Fruit fly (Drosophila melanogaster) whole organism, embryonic: ENCODE measurements around the gene CG12057.
A peak's percentile ranks its signal among the peaks of the same experiment; 100 is the strongest.

Experiments
- Ada2b ChIP-seq: fragments of 200-800 bp; sonication (Bioruptor generic); IDR thresholded peaks from 2 replicates; pipeline ENCODE4 v1.3.6; 2022; ENCODE audit warnings: missing biosample characterization, missing genetic modification characterization
- Aef1 ChIP-seq: fragments of 200-800 bp; sonication (Bioruptor generic); IDR thresholded peaks from 3 replicates; pipeline ENCODE4 v1.3.6; 2022; ENCODE audit warnings: missing biosample characterization, missing genetic modification characterization
- Blimp-1 ChIP-seq: fragments of 200-800 bp; sonication (Bioruptor generic); optimal IDR thresholded peaks from 3 replicates; lab custom pipeline; 2018; ENCODE audit warnings: missing biosample characterization, missing genetic modification characterization, mild to moderate bottlenecking, moderate library complexity, missing genetic modification reagents
- CG10979 ChIP-seq: fragments of 200-800 bp; sonication (Bioruptor generic); optimal IDR thresholded peaks from 2 replicates; lab custom pipeline; 2018; ENCODE audit warnings: missing biosample characterization, mild to moderate bottlenecking, missing genetic modification characterization, moderate library complexity
- CG1233 ChIP-seq: fragments of 200-800 bp; sonication (Bioruptor generic); optimal IDR thresholded peaks from 4 replicates; lab custom pipeline; 2018; ENCODE audit warnings: missing biosample characterization, mild to moderate bottlenecking, missing genetic modification characterization
- CG12391 ChIP-seq: fragments of 200-800 bp; sonication (Bioruptor generic); optimal IDR thresholded peaks from 3 replicates; lab custom pipeline; 2018; ENCODE audit warnings: missing biosample characterization, mild to moderate bottlenecking, missing genetic modification characterization, moderate library complexity
- CG12744 ChIP-seq: fragments of 200-800 bp; sonication (Bioruptor generic); optimal IDR thresholded peaks from 2 replicates; lab custom pipeline; 2016; ENCODE audit warnings: missing biosample characterization, missing genetic modification characterization
- CG13287 ChIP-seq: fragments of 200-800 bp; sonication (Bioruptor generic); IDR thresholded peaks from 2 replicates; pipeline ENCODE4 v1.3.6; 2022; ENCODE audit warnings: missing biosample characterization, missing genetic modification characterization; ENCODE audit not compliant: partially characterized antibody
- CG14667 ChIP-seq: fragments of 200-800 bp; sonication (Bioruptor generic); IDR thresholded peaks from 2 replicates; pipeline ENCODE4 v1.3.6; 2022; ENCODE audit warnings: missing biosample characterization, missing genetic modification characterization
- CG15514 ChIP-seq: fragments of 200-800 bp; sonication (Bioruptor generic); optimal IDR thresholded peaks from 3 replicates; lab custom pipeline; 2017; ENCODE audit warnings: missing biosample characterization, missing genetic modification characterization, mild to moderate bottlenecking, moderate library complexity, missing genetic modification reagents
- CG17359 ChIP-seq: fragments of 200-800 bp; sonication (Bioruptor generic); optimal IDR thresholded peaks from 3 replicates; lab custom pipeline; 2018; ENCODE audit warnings: missing biosample characterization, mild to moderate bottlenecking, missing genetic modification characterization, moderate library complexity
- CG17361 ChIP-seq: fragments of 200-800 bp; sonication (Bioruptor generic); IDR thresholded peaks from 3 replicates; pipeline ENCODE4 v1.3.6; 2022; ENCODE audit warnings: missing biosample characterization, missing genetic modification characterization
- CG2712 ChIP-seq: fragments of 200-800 bp; optimal IDR thresholded peaks from 3 replicates; lab custom pipeline; 2019; ENCODE audit warnings: missing biosample characterization, mild to moderate bottlenecking, missing genetic modification characterization, moderate library complexity
- CG30403 ChIP-seq: fragments of 200-800 bp; sonication (Bioruptor generic); optimal IDR thresholded peaks from 3 replicates; lab custom pipeline; 2016; ENCODE audit warnings: missing biosample characterization, missing genetic modification characterization
- CG34422 ChIP-seq: fragments of 200-800 bp; sonication (Bioruptor generic); IDR thresholded peaks from 3 replicates; pipeline ENCODE4 v1.3.6; 2022; ENCODE audit warnings: missing biosample characterization, missing genetic modification characterization
- CG3847 ChIP-seq: fragments of 200-800 bp; sonication (Bioruptor generic); IDR thresholded peaks from 2 replicates; pipeline ENCODE4 v1.3.6; 2022; ENCODE audit warnings: missing biosample characterization, missing genetic modification characterization
- CG42726 ChIP-seq: fragments of 200-800 bp; sonication (Bioruptor generic); IDR thresholded peaks from 2 replicates; pipeline ENCODE4 v1.3.6; 2022; ENCODE audit warnings: missing biosample characterization, missing genetic modification characterization; ENCODE audit not compliant: partially characterized antibody
- CG4404 ChIP-seq: fragments of 200-800 bp; sonication (Bioruptor generic); IDR thresholded peaks from 2 replicates; pipeline ENCODE4 v1.3.6; 2022; ENCODE audit warnings: missing biosample characterization, missing genetic modification characterization
- CG4617 ChIP-seq: fragments of 200-800 bp; sonication (Bioruptor generic); optimal IDR thresholded peaks from 3 replicates; lab custom pipeline; 2016; ENCODE audit warnings: missing biosample characterization, missing genetic modification characterization, borderline replicate concordance
- CG6689 ChIP-seq: fragments of 200-800 bp; sonication (Bioruptor generic); IDR thresholded peaks from 2 replicates; pipeline ENCODE4 v1.3.6; 2022; ENCODE audit warnings: missing biosample characterization, missing genetic modification characterization
- Drgx ChIP-seq: fragments of 200-800 bp; sonication (Bioruptor generic); IDR thresholded peaks from 2 replicates; pipeline ENCODE4 v1.3.6; 2022; ENCODE audit warnings: missing biosample characterization, missing genetic modification characterization
- Ets65A ChIP-seq: fragments of 200-800 bp; sonication (Bioruptor generic); peaks from one replicate; lab custom pipeline; 2016; ENCODE audit warnings: missing biosample characterization, missing genetic modification characterization
- Fer2 ChIP-seq: fragments of 200-800 bp; sonication (Bioruptor generic); optimal IDR thresholded peaks from 2 replicates; lab custom pipeline; 2018; ENCODE audit warnings: missing biosample characterization, mild to moderate bottlenecking, missing genetic modification characterization, moderate library complexity
- GATAe ChIP-seq: fragments of 200-800 bp; sonication (Bioruptor generic); conservative IDR thresholded peaks from 2 replicates; pipeline ENCODE4 v1.3.6; 2022; ENCODE audit warnings: missing biosample characterization, missing genetic modification characterization
- Gug ChIP-seq: fragments of 200-800 bp; sonication (Bioruptor generic); IDR thresholded peaks from 4 replicates; pipeline ENCODE4 v1.3.6; 2022; ENCODE audit warnings: missing biosample characterization, missing genetic modification characterization
- HLH54F ChIP-seq: fragments of 200-800 bp; sonication (Bioruptor generic); optimal IDR thresholded peaks from 3 replicates; lab custom pipeline; 2016; ENCODE audit warnings: missing biosample characterization, missing genetic modification characterization
- Mrtf ChIP-seq: fragments of 200-800 bp; sonication (Bioruptor generic); IDR thresholded peaks from 3 replicates; pipeline ENCODE4 v1.3.6; 2022; ENCODE audit warnings: missing biosample characterization, missing genetic modification characterization
- Ptx1 ChIP-seq: fragments of 200-800 bp; sonication (Bioruptor generic); IDR thresholded peaks from 2 replicates; pipeline ENCODE4 v1.3.6; 2022; ENCODE audit warnings: missing biosample characterization, missing genetic modification characterization
- Sox102F ChIP-seq: fragments of 200-800 bp; sonication (Bioruptor generic); optimal IDR thresholded peaks from 2 replicates; lab custom pipeline; 2018; ENCODE audit warnings: missing biosample characterization, mild to moderate bottlenecking, missing genetic modification characterization, moderate library complexity
- Xrp1 ChIP-seq: fragments of 200-800 bp; sonication (Bioruptor generic); IDR thresholded peaks from 2 replicates; pipeline ENCODE4 v1.3.6; 2022; ENCODE audit warnings: missing biosample characterization, missing genetic modification characterization
- chm ChIP-seq: fragments of 200-800 bp; sonication (Bioruptor generic); IDR thresholded peaks from 2 replicates; pipeline ENCODE4 v1.3.6; 2022; ENCODE audit warnings: missing biosample characterization, missing genetic modification characterization
- chn ChIP-seq: fragments of 200-800 bp; sonication (Bioruptor generic); optimal IDR thresholded peaks from 2 replicates; lab custom pipeline; 2016; ENCODE audit warnings: missing biosample characterization, missing genetic modification characterization
- dmrt99B ChIP-seq: fragments of 200-800 bp; sonication (Bioruptor generic); optimal IDR thresholded peaks from 2 replicates; lab custom pipeline; 2018; ENCODE audit warnings: missing biosample characterization, mild to moderate bottlenecking, missing genetic modification characterization, moderate library complexity
- gem ChIP-seq: fragments of 200-800 bp; sonication (Bioruptor generic); optimal IDR thresholded peaks from 2 replicates; lab custom pipeline; 2019; ENCODE audit warnings: missing biosample characterization, mild to moderate bottlenecking, missing genetic modification characterization, moderate library complexity
- grau ChIP-seq: fragments of 200-800 bp; optimal IDR thresholded peaks from 3 replicates; lab custom pipeline; 2019; ENCODE audit warnings: missing biosample characterization, mild to moderate bottlenecking, missing genetic modification characterization, moderate library complexity
- ken ChIP-seq: fragments of 200-800 bp; sonication (Bioruptor generic); IDR thresholded peaks from 3 replicates; pipeline ENCODE4 v1.3.6; 2022; ENCODE audit warnings: missing biosample characterization, missing genetic modification characterization
- kni ChIP-seq: fragments of 200-800 bp; sonication (Bioruptor generic); optimal IDR thresholded peaks from 3 replicates; lab custom pipeline; 2017; ENCODE audit warnings: mild to moderate bottlenecking, missing biosample characterization, missing genetic modification reagents, missing genetic modification characterization
- lilli ChIP-seq: fragments of 200-800 bp; sonication (Bioruptor generic); optimal IDR thresholded peaks from 3 replicates; lab custom pipeline; 2016; ENCODE audit warnings: missing biosample characterization, missing genetic modification characterization
- mirr ChIP-seq: fragments of 200-800 bp; sonication (Bioruptor generic); optimal IDR thresholded peaks from 3 replicates; lab custom pipeline; 2018; ENCODE audit warnings: missing biosample characterization, mild to moderate bottlenecking, missing genetic modification characterization
- nmo ChIP-seq: fragments of 200-800 bp; sonication (Bioruptor generic); optimal IDR thresholded peaks from 2 replicates; lab custom pipeline; 2018; ENCODE audit warnings: missing biosample characterization, mild to moderate bottlenecking, missing genetic modification characterization, moderate library complexity
- org-1 ChIP-seq: fragments of 200-800 bp; sonication (Bioruptor generic); optimal IDR thresholded peaks from 2 replicates; lab custom pipeline; 2017; ENCODE audit warnings: missing biosample characterization, missing genetic modification characterization
- otp ChIP-seq: fragments of 200-800 bp; sonication (Bioruptor generic); IDR thresholded peaks from 3 replicates; pipeline ENCODE4, ENCODE4 v1.3.6; 2022; ENCODE audit warnings: missing biosample characterization, missing genetic modification characterization
- pan ChIP-seq, 4 experiments: fragments of >200 bp in 3 of 4; fragments of 200-800 bp in 1 of 4; sonication (Bioruptor generic) in 1 of 4; optimal IDR thresholded peaks in 3 of 4; IDR thresholded peaks in 1 of 4; 2 replicates each; pipeline versions ENCODE4 v1.3.6 to Lab custom; 2017 to 2022; ENCODE audit warnings: missing biosample characterization in 2 of 4, missing genetic modification characterization in 2 of 4, mixed read lengths in 1 of 4
- phol ChIP-seq: fragments of 200-800 bp; sonication (Bioruptor generic); optimal IDR thresholded peaks from 3 replicates; lab custom pipeline; 2018; ENCODE audit warnings: missing biosample characterization, mild to moderate bottlenecking, missing genetic modification characterization, moderate library complexity
- row ChIP-seq: fragments of 200-800 bp; sonication (Bioruptor generic); IDR thresholded peaks from 3 replicates; pipeline ENCODE4 v1.3.6; 2022; ENCODE audit warnings: missing biosample characterization, missing genetic modification characterization
- sisA ChIP-seq: fragments of 200-800 bp; sonication (Bioruptor generic); IDR thresholded peaks from 2 replicates; pipeline ENCODE4 v1.3.6; 2022; ENCODE audit warnings: missing biosample characterization, missing genetic modification characterization
- twi ChIP-seq: fragments of 200-800 bp; optimal IDR thresholded peaks from 2 replicates; lab custom pipeline; 2019; ENCODE audit warnings: missing biosample characterization, mild to moderate bottlenecking, missing genetic modification characterization, moderate library complexity
- wor ChIP-seq: fragments of 200-800 bp; sonication (Bioruptor generic); IDR thresholded peaks from 2 replicates; pipeline ENCODE4 v1.3.6; 2022; ENCODE audit warnings: missing biosample characterization, missing genetic modification characterization
- yki ChIP-seq: fragments of >200 bp; optimal IDR thresholded peaks from 3 replicates; lab custom pipeline; 2018

Gene CG12057

DNA sequence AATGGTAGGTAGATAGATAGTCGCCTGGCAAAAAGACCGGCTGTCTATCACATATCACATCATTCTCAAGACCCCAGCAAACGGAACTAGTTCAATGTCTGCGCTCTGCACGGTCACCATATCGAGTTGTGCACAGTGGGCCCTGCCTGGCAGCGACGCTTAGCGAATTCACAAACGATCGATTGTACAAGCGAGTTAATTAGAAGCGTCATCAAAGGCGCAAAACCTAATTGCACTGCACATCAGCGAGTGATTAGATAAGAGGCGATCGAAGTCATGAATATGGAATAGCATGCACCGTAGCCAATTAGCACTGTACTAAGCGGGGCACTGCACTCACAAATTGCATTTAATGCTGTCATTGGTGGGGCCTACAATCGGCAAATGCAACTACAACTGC, 29.0 kb downstream of the CG12057 start (continued):
- TF ChIP-seq Fer2 (tag; lab: Kevin White, UChicago) (no peak), CG17359 (tag; lab: Kevin White, UChicago) (peak; percentile 31), CG30403 (GFP tag; lab: Kevin White, UChicago) (no peak), ken (GFP tag; lab: Robert Waterston, UW) (0 out of 3 replicates have a peak, but pooled peaks have one; percentile 16), Xrp1 (GFP tag; lab: Robert Waterston, UW) (peak; percentile 53; the same call in 1 of the 2 replicates), wor (GFP tag; lab: Robert Waterston, UW) (0 out of 2 replicates have a peak, but pooled peaks have one; percentile 24), yki (lab: Kevin White, UChicago) (no peak), Aef1 (GFP tag; lab: Robert Waterston, UW) (0 out of 3 replicates have a peak, but pooled peaks have one; percentile 11), Blimp-1 (GFP tag; lab: Kevin White, UChicago) (peak; percentile 22), CG17361 (GFP tag; lab: Robert Waterston, UW) (0 out of 3 replicates have a peak, but pooled peaks have one; percentile 14), sisA (GFP tag; lab: Robert Waterston, UW) (0 out of 2 replicates have a peak, but pooled peaks have one; percentile 4), CG4404 (GFP tag; lab: Robert Waterston, UW) (peak; percentile 42; the same call in 1 of the 2 replicates), chn (no peak), phol (tag; lab: Kevin White, UChicago) (peak; percentile 23), otp (GFP tag; lab: Robert Waterston, UW) (0 out of 3 replicates have a peak, but pooled peaks have one; percentile 25), CG3847 (no peak), Ada2b (GFP tag; lab: Robert Waterston, UW) (peak; percentile 26; the same call in 1 of the 2 replicates), CG6689 (GFP tag; lab: Robert Waterston, UW) (peak; percentile 24; the same call in 1 of the 2 replicates), CG13287 (GFP tag; lab: Robert Waterston, UW) (no peak), twi (tag; lab: Kevin White, UChicago) (no peak), pan (optimal IDR thresholded peaks at IDR 0.05; lab: Kevin White, UChicago) (no peak), pan (GFP tag; optimal IDR thresholded peaks at IDR 0.05 in 1 of 2, IDR thresholded peaks at IDR 0.05 in 1 of 2) (peak in 1 of 2 experiments; percentile 13), nmo (GFP tag; lab: Kevin White, UChicago) (peak; percentile 20), mirr (GFP tag; lab: Kevin White, UChicago) (no peak), Ets65A (GFP tag; lab: Kevin White, UChicago) (peak; percentile 85), CG10979 (tag; lab: Kevin White, UChicago) (peak; percentile 36), org-1 (no peak), Gug (GFP tag; lab: Robert Waterston, UW) (peak; percentile 54; the same call in 2 of the 4 replicates), GATAe (GFP tag; lab: Robert Waterston, UW) (no peak), CG34422 (peak; percentile 33; the same call in 1 of the 3 replicates), CG2712 (tag; lab: Kevin White, UChicago) (peak; percentile 32), gem (tag; lab: Kevin White, UChicago) (peak; percentile 34), CG12391 (tag; lab: Kevin White, UChicago) (peak; percentile 15), Mrtf (0 out of 3 replicates have a peak, but pooled peaks have one; percentile 23), CG42726 (no peak), grau (peak; percentile 80), kni (GFP tag; lab: Kevin White, UChicago) (no peak), Ptx1 (GFP tag; lab: Robert Waterston, UW) (peak; percentile 40; the same call in 1 of the 2 replicates), CG14667 (GFP tag; lab: Robert Waterston, UW) (0 out of 2 replicates have a peak, but pooled peaks have one; percentile 20), Sox102F (peak; percentile 45), CG12744 (GFP tag; lab: Kevin White, UChicago) (no peak), CG1233 (GFP tag; lab: Kevin White, UChicago) (no peak), dmrt99B (tag; lab: Kevin White, UChicago) (peak; percentile 26), CG4617 (GFP tag; lab: Kevin White, UChicago) (no peak), Drgx (peak; percentile 62), HLH54F (GFP tag; lab: Kevin White, UChicago) (no peak), CG15514 (peak; percentile 90), chm (GFP tag; lab: Robert Waterston, UW) (no peak), lilli (no peak), row (peak; percentile 66)
